Fruit fly (Drosophila melanogaster) whole organism, pupa: Measurements from ENCODE around the gene HHEX.
A peak's percentile ranks its signal among the peaks of the same experiment; 100 is the strongest.

Source experiments
- CG13204 ChIP-seq: fragments of 200-800 bp; sonication (Bioruptor generic); optimal IDR thresholded peaks from 2 replicates; lab custom pipeline; 2018; ENCODE audit warnings: missing biosample characterization, mild to moderate bottlenecking, missing genetic modification characterization, moderate library complexity
- CG32121 ChIP-seq: fragments of 200-800 bp; sonication (Bioruptor generic); IDR thresholded peaks from 2 replicates; pipeline ENCODE4 v1.3.6; 2022; ENCODE audit warnings: missing biosample characterization, missing genetic modification characterization
- CG34367 ChIP-seq: fragments of 200-800 bp; sonication (Bioruptor generic); optimal IDR thresholded peaks from 2 replicates; lab custom pipeline; 2018; ENCODE audit warnings: missing biosample characterization, mild to moderate bottlenecking, missing genetic modification characterization
- CG8159 ChIP-seq: fragments of 200-800 bp; sonication (Bioruptor generic); optimal IDR thresholded peaks from 3 replicates; lab custom pipeline; 2018; ENCODE audit warnings: missing biosample characterization, mild to moderate bottlenecking, missing genetic modification characterization, moderate library complexity
- CG9948 ChIP-seq: fragments of 200-800 bp; sonication (Bioruptor generic); optimal IDR thresholded peaks from 2 replicates; lab custom pipeline; 2018; ENCODE audit warnings: missing biosample characterization, mild to moderate bottlenecking, missing genetic modification characterization, moderate library complexity
- D1 ChIP-seq: fragments of 200-800 bp; sonication (Bioruptor generic); optimal IDR thresholded peaks from 2 replicates; lab custom pipeline; 2018; ENCODE audit warnings: missing biosample characterization, mild to moderate bottlenecking, missing genetic modification characterization, moderate library complexity
- EcR ChIP-seq: fragments of 200-800 bp; sonication (Bioruptor generic); optimal IDR thresholded peaks from 3 replicates; lab custom pipeline; 2019; ENCODE audit warnings: missing biosample characterization, missing genetic modification characterization, mild to moderate bottlenecking, moderate library complexity, missing genetic modification reagents
- Pif1A ChIP-seq: fragments of 200-800 bp; sonication (Bioruptor generic); optimal IDR thresholded peaks from 3 replicates; lab custom pipeline; 2016; ENCODE audit warnings: missing biosample characterization, missing genetic modification characterization
- fd96Ca ChIP-seq: fragments of 200-800 bp; sonication (Bioruptor generic); IDR thresholded peaks from 3 replicates; pipeline ENCODE4 v1.3.6; 2022; ENCODE audit warnings: missing biosample characterization, missing genetic modification characterization

- TF ChIP-seq CG9948 (tag; lab: Kevin White, UChicago) (no peak), EcR (GFP tag; lab: Kevin White, UChicago) (no peak), CG13204 (GFP tag; lab: Kevin White, UChicago) (no peak), Pif1A (GFP tag; lab: Kevin White, UChicago) (no peak), CG32121 (GFP tag; lab: Robert Waterston, UW) (peak; percentile 48), CG34367 (tag; lab: Kevin White, UChicago) (no peak), fd96Ca (GFP tag; lab: Robert Waterston, UW) (no peak), CG8159 (tag; lab: Kevin White, UChicago) (no peak), D1 (tag; lab: Kevin White, UChicago) (no peak)
Observed at dm6 chr3R:21065696-21066080, 15.0 kb downstream of the HHEX start.
